Worm (Caenorhabditis elegans) whole organism, L4 larva: ENCODE results near the gene M116.5.
A peak's percentile ranks its signal among the peaks of the same experiment; 100 is the strongest.

ENCODE experiments used
- R02D3.7 ChIP-seq: fragments of 150-350 bp; sonication (generic microtip); optimal IDR thresholded peaks from 3 replicates; lab custom pipeline; 2014; ENCODE audit warnings: missing biosample characterization, missing genetic modification characterization
- T20F7.1 ChIP-seq: fragments of 200-800 bp; sonication (Bioruptor generic); optimal IDR thresholded peaks from 2 replicates; lab custom pipeline; 2018; ENCODE audit warnings: mild to moderate bottlenecking, missing genetic modification characterization, missing compliant biosample characterization
- Y105C5A.15 ChIP-seq: fragments of 200-800 bp; sonication (Bioruptor generic); IDR thresholded peaks from 2 replicates; pipeline ENCODE4 v1.3.6; 2022; ENCODE audit warnings: missing genetic modification characterization, missing compliant biosample characterization
- Y48G9A.11 ChIP-seq: fragments of 200-800 bp; sonication (Bioruptor generic); IDR thresholded peaks from 2 replicates; pipeline ENCODE4 v1.3.6; 2022; ENCODE audit warnings: missing genetic modification reagents, missing genetic modification characterization, missing compliant biosample characterization
- Y75B8A.6 ChIP-seq: fragments of 200-800 bp; sonication (Bioruptor generic); IDR thresholded peaks from 2 replicates; pipeline ENCODE4 v1.3.6; 2022; ENCODE audit warnings: missing genetic modification reagents, missing genetic modification characterization, missing compliant biosample characterization
- ZK337.2 ChIP-seq: fragments of 200-800 bp; sonication (Bioruptor generic); IDR thresholded peaks from 2 replicates; pipeline ENCODE4 v1.3.6; 2022; ENCODE audit warnings: missing genetic modification reagents, missing genetic modification characterization, missing compliant biosample characterization
- ama-1 ChIP-seq: fragments of 150-350 bp; optimal IDR thresholded peaks from 2 replicates; lab custom pipeline; 2014; ENCODE audit warnings: inconsistent platforms, mixed read lengths
- arid-1 ChIP-seq: fragments of 200-800 bp; sonication (Bioruptor generic); conservative IDR thresholded peaks from 2 replicates; pipeline ENCODE4 v1.3.6; 2022; ENCODE audit warnings: missing genetic modification reagents, missing genetic modification characterization, missing compliant biosample characterization
- ceh-20 ChIP-seq: fragments of 200-800 bp; sonication (Bioruptor generic); IDR thresholded peaks from 2 replicates; pipeline ENCODE4 v1.3.6; 2022; ENCODE audit warnings: missing genetic modification reagents, missing genetic modification characterization, missing compliant biosample characterization
- ceh-28 ChIP-seq: fragments of 150-350 bp; optimal IDR thresholded peaks from 2 replicates; lab custom pipeline; 2014; ENCODE audit warnings: missing biosample characterization, missing genetic modification reagents, missing genetic modification characterization
- daf-16 ChIP-seq, 3 experiments: sonication (generic microtip); optimal IDR thresholded peaks; 2 replicates each; lab custom pipeline; 2016 to 2017; ENCODE audit warnings: missing genetic modification characterization in 3 of 3, missing genetic modification reagents in 3 of 3, mild to moderate bottlenecking in 2 of 3, missing compliant biosample characterization in 2 of 3, missing biosample characterization in 1 of 3, moderate library complexity in 1 of 3
- daf-8 ChIP-seq: fragments of 200-800 bp; sonication (Bioruptor generic); IDR thresholded peaks from 2 replicates; pipeline ENCODE4 v1.3.6; 2022; ENCODE audit warnings: missing genetic modification characterization, missing compliant biosample characterization
- dmd-8 ChIP-seq: fragments of 200-800 bp; sonication (Bioruptor generic); IDR thresholded peaks from 2 replicates; pipeline ENCODE4 v1.3.6; 2022; ENCODE audit warnings: missing genetic modification characterization, missing compliant biosample characterization
- dpl-1 ChIP-seq: fragments of 150-350 bp; optimal IDR thresholded peaks from 2 replicates; lab custom pipeline; 2014; ENCODE audit warnings: missing biosample characterization, missing genetic modification reagents, missing genetic modification characterization
- egl-43 ChIP-seq: fragments of 200-800 bp; sonication (Bioruptor generic); IDR thresholded peaks from 2 replicates; pipeline ENCODE4 v1.3.6; 2022; ENCODE audit warnings: missing genetic modification reagents, missing genetic modification characterization, missing compliant biosample characterization
- fkh-10 ChIP-seq: fragments of 150-350 bp; optimal IDR thresholded peaks from 2 replicates; lab custom pipeline; 2014; ENCODE audit warnings: missing biosample characterization, missing genetic modification reagents, missing genetic modification characterization
- gei-8 ChIP-seq: fragments of 200-800 bp; sonication (Bioruptor generic); optimal IDR thresholded peaks from 2 replicates; lab custom pipeline; 2018; ENCODE audit warnings: mild to moderate bottlenecking, missing genetic modification characterization, missing compliant biosample characterization
- hif-1 ChIP-seq, 2 experiments: sonication (generic microtip); optimal IDR thresholded peaks; 2 replicates each; lab custom pipeline; 2016 to 2017; ENCODE audit warnings: missing compliant biosample characterization in 2 of 2, missing genetic modification characterization in 2 of 2, missing genetic modification reagents in 2 of 2, missing genotype in 2 of 2, mild to moderate bottlenecking in 1 of 2
- hlh-11 ChIP-seq: fragments of 200-800 bp; sonication (Bioruptor generic); optimal IDR thresholded peaks from 2 replicates; lab custom pipeline; 2018; ENCODE audit warnings: mild to moderate bottlenecking, missing genetic modification characterization, missing compliant biosample characterization
- hmg-1.1 ChIP-seq: fragments of 200-800 bp; sonication (Bioruptor generic); IDR thresholded peaks from 2 replicates; pipeline ENCODE4 v1.3.6; 2022; ENCODE audit warnings: missing genetic modification reagents, missing genetic modification characterization, missing compliant biosample characterization
- lin-13 ChIP-seq: fragments of 150-350 bp; optimal IDR thresholded peaks from 2 replicates; lab custom pipeline; 2014; ENCODE audit warnings: missing biosample characterization, missing genetic modification reagents, missing genetic modification characterization
- lin-15B ChIP-seq: fragments of 150-350 bp; sonication (generic microtip); optimal IDR thresholded peaks from 3 replicates; lab custom pipeline; 2014; ENCODE audit warnings: missing biosample characterization, missing genetic modification characterization
- lsy-2 ChIP-seq, 2 experiments: fragments of 150-350 bp in 1 of 2; sonication (generic microtip) in 1 of 2; optimal IDR thresholded peaks; 2 replicates each; lab custom pipeline; 2014 to 2017; ENCODE audit warnings: missing biosample characterization in 2 of 2, missing genetic modification characterization in 2 of 2
- mdl-1 ChIP-seq, 2 experiments: fragments of 150-350 bp in 1 of 2; sonication (generic microtip) in 1 of 2; optimal IDR thresholded peaks; 2 replicates each; lab custom pipeline; 2014 to 2017; ENCODE audit warnings: missing biosample characterization in 2 of 2, missing genetic modification characterization in 2 of 2
- mep-1 ChIP-seq: fragments of 150-350 bp; sonication (generic microtip); optimal IDR thresholded peaks from 3 replicates; lab custom pipeline; 2014; ENCODE audit warnings: missing biosample characterization, missing genetic modification characterization
- mes-2 ChIP-seq: sonication (generic microtip); optimal IDR thresholded peaks from 2 replicates; lab custom pipeline; 2016; ENCODE audit warnings: missing genotype, mild to moderate bottlenecking, missing genetic modification characterization, missing compliant biosample characterization; ENCODE audit not compliant: poor library complexity, severe bottlenecking
- nhr-10 ChIP-seq: fragments of 150-350 bp; optimal IDR thresholded peaks from 2 replicates; lab custom pipeline; 2014; ENCODE audit warnings: missing biosample characterization, missing genetic modification characterization
- nhr-102 ChIP-seq: sonication (generic microtip); optimal IDR thresholded peaks from 2 replicates; lab custom pipeline; 2016; ENCODE audit warnings: mild to moderate bottlenecking, missing genetic modification characterization, moderate library complexity, missing compliant biosample characterization
- nhr-111 ChIP-seq: fragments of 200-800 bp; sonication (Bioruptor generic); optimal IDR thresholded peaks from 2 replicates; lab custom pipeline; 2018; ENCODE audit warnings: mild to moderate bottlenecking, missing genetic modification characterization, missing compliant biosample characterization
- nhr-237 ChIP-seq: sonication (generic microtip); optimal IDR thresholded peaks from 2 replicates; lab custom pipeline; 2017; ENCODE audit warnings: missing biosample characterization, missing genetic modification characterization
- nhr-41 ChIP-seq: fragments of 200-800 bp; sonication (Bioruptor generic); IDR thresholded peaks from 2 replicates; pipeline ENCODE4 v1.3.6; 2022; ENCODE audit warnings: missing genetic modification reagents, missing genetic modification characterization, missing compliant biosample characterization
- nhr-42 ChIP-seq: fragments of 200-800 bp; sonication (Bioruptor generic); IDR thresholded peaks from 2 replicates; pipeline ENCODE4 v1.3.6; 2022; ENCODE audit warnings: missing genetic modification characterization, missing compliant biosample characterization
- php-3 ChIP-seq: fragments of 200-800 bp; sonication (Bioruptor generic); IDR thresholded peaks from 2 replicates; pipeline ENCODE4 v1.3.6; 2022; ENCODE audit warnings: missing genetic modification reagents, missing genetic modification characterization, missing compliant biosample characterization
- pqm-1 ChIP-seq: sonication (generic microtip); optimal IDR thresholded peaks from 2 replicates; lab custom pipeline; 2017; ENCODE audit warnings: missing biosample characterization, missing genetic modification characterization
- spr-3 ChIP-seq: fragments of 200-800 bp; sonication (Bioruptor generic); optimal IDR thresholded peaks from 2 replicates; lab custom pipeline; 2018; ENCODE audit warnings: mild to moderate bottlenecking, missing genetic modification characterization, missing compliant biosample characterization
- unc-62 ChIP-seq, 3 experiments: fragments of 150-350 bp in 1 of 3; sonication (generic microtip); optimal IDR thresholded peaks in 2 of 3; peaks in 1 of 3; 1 replicate in 1 of 3; 2 replicates in 2 of 3; lab custom pipeline; 2014 to 2017; ENCODE audit warnings: missing biosample characterization in 3 of 3, missing genetic modification characterization in 3 of 3, missing genetic modification reagents in 3 of 3, missing genotype in 1 of 3
- zfp-2 ChIP-seq: sonication (generic microtip); optimal IDR thresholded peaks from 2 replicates; lab custom pipeline; 2016; ENCODE audit warnings: mild to moderate bottlenecking, missing genetic modification characterization, missing compliant biosample characterization
- ztf-11 ChIP-seq: fragments of 150-350 bp; optimal IDR thresholded peaks from 2 replicates; lab custom pipeline; 2014; ENCODE audit warnings: missing biosample characterization, missing genetic modification characterization
- ztf-7 ChIP-seq: fragments of 150-350 bp; optimal IDR thresholded peaks from 2 replicates; lab custom pipeline; 2014; ENCODE audit warnings: missing biosample characterization, missing genetic modification characterization

The M116.5 gene

ce11 chrIV:8375381-8375780, 45.5 kb downstream of the M116.5 start (continued):
- TF ChIP-seq lsy-2 (tag; optimal IDR thresholded peaks at IDR 0.05; lab: Kevin White, UChicago) (peak in 1 of 2 experiments; percentile 4), nhr-111 (GFP tag; lab: Kevin White, UChicago) (no peak), nhr-42 (GFP tag; lab: Robert Waterston, UW) (peak; percentile 76), dmd-8 (GFP tag; lab: Robert Waterston, UW) (peak; percentile 67; the same call in 1 of the 2 replicates), Y75B8A.6 (GFP tag; lab: Robert Waterston, UW) (0 out of 2 replicates have a peak, but pooled peaks have one; percentile 73), ama-1 (lab: Kevin White, UChicago) (peak; percentile 60), hmg-1.1 (GFP tag; lab: Robert Waterston, UW) (peak; percentile 88), dpl-1 (peak; percentile 46), hif-1 (tag; optimal IDR thresholded peaks at IDR 0.05; lab: Kevin White, UChicago) (peak in 1 of 2 experiments; percentile 62), Y105C5A.15 (GFP tag; lab: Robert Waterston, UW) (peak; percentile 83), ztf-7 (tag; lab: Kevin White, UChicago) (peak; percentile 57), fkh-10 (GFP tag; lab: Kevin White, UChicago) (no peak), nhr-10 (no peak), php-3 (GFP tag; lab: Robert Waterston, UW) (0 out of 2 replicates have a peak, but pooled peaks have one; percentile 54), arid-1 (GFP tag; lab: Robert Waterston, UW) (peak; percentile 82), egl-43 (GFP tag; lab: Robert Waterston, UW) (peak; percentile 84), unc-62 (GFP tag; optimal IDR thresholded peaks at IDR 0.05 in 1 of 2; lab: Kevin White, UChicago) (no peak), unc-62 (tag; optimal IDR thresholded peaks at IDR 0.05; lab: Kevin White, UChicago) (no peak), gei-8 (peak; percentile 29), T20F7.1 (peak; percentile 73), hlh-11 (tag; lab: Kevin White, UChicago) (peak; percentile 67), mes-2 (tag; lab: Kevin White, UChicago) (peak; percentile 89), nhr-237 (no peak), Y48G9A.11 (GFP tag; lab: Robert Waterston, UW) (peak; percentile 68), ceh-20 (GFP tag; lab: Robert Waterston, UW) (peak; percentile 57; the same call in 1 of the 2 replicates)

ce11 chrIV:8369135-8369534, 51.7 kb downstream of the M116.5 start, which contains the start of gene D2096.6:
Gene D2096.6, minus strand, starts transcription at chrIV:8369235.
- TF ChIP-seq daf-8: no peak
- TF ChIP-seq ZK337.2 (GFP tag; lab: Robert Waterston, UW): no peak
- no peak for TF ChIP-seq hlh-11 (tag; lab: Kevin White, UChicago)
- TF ChIP-seq Y105C5A.15 (GFP tag; lab: Robert Waterston, UW): no peak
- TF ChIP-seq ceh-28 (tag; lab: Kevin White, UChicago): no peak
- TF ChIP-seq mdl-1 (tag; optimal IDR thresholded peaks at IDR 0.05; lab: Kevin White, UChicago): no peak
- TF ChIP-seq ztf-7 (tag; lab: Kevin White, UChicago): no peak
- TF ChIP-seq pqm-1 (tag; lab: Kevin White, UChicago): no peak
- no peak for TF ChIP-seq mep-1 (tag; lab: Kevin White, UChicago)
- no peak for TF ChIP-seq nhr-41
- TF ChIP-seq mes-2 (tag; lab: Kevin White, UChicago): no peak
- no peak for TF ChIP-seq nhr-102 (tag; lab: Kevin White, UChicago)
- TF ChIP-seq lin-13 (GFP tag; lab: Kevin White, UChicago): no peak
- TF ChIP-seq spr-3: no peak
- TF ChIP-seq ztf-11 (tag; lab: Kevin White, UChicago): no peak
- TF ChIP-seq zfp-2 (tag; lab: Kevin White, UChicago): no peak
- TF ChIP-seq ceh-20 (GFP tag; lab: Robert Waterston, UW): no peak
- TF ChIP-seq daf-16 (GFP tag; optimal IDR thresholded peaks at IDR 0.05; lab: Kevin White, UChicago): no peak
- TF ChIP-seq daf-16 (tag; optimal IDR thresholded peaks at IDR 0.05; lab: Kevin White, UChicago): no peak
- TF ChIP-seq R02D3.7: no peak
- no peak for TF ChIP-seq lin-15B (tag; lab: Kevin White, UChicago)
- TF ChIP-seq, all 104 proteins: peak for 0
